Worm (Caenorhabditis elegans) whole organism, late embryonic: ENCODE data around the gene chup-1.

Experiments
- C08G9.2 ChIP-seq: sonication (generic microtip); optimal IDR thresholded peaks from 2 replicates; lab custom pipeline; 2016; ENCODE audit warnings: mild to moderate bottlenecking, missing genetic modification characterization, moderate library complexity, missing compliant biosample characterization
- K02D7.2 ChIP-seq: sonication (generic microtip); optimal IDR thresholded peaks from 2 replicates; lab custom pipeline; 2017; ENCODE audit warnings: mild to moderate bottlenecking, missing genetic modification characterization, missing compliant biosample characterization
- K09A11.1 ChIP-seq: sonication (generic microtip); optimal IDR thresholded peaks from 2 replicates; lab custom pipeline; 2017; ENCODE audit warnings: antibody characterized with exemption, mild to moderate bottlenecking, missing genetic modification characterization, missing compliant biosample characterization; ENCODE audit not compliant: insufficient read depth
- ahr-1 ChIP-seq: sonication (generic microtip); optimal IDR thresholded peaks from 2 replicates; lab custom pipeline; 2016; ENCODE audit warnings: missing genetic modification characterization, missing compliant biosample characterization
- ama-1 ChIP-seq: fragments of 150-350 bp; optimal IDR thresholded peaks from 2 replicates; lab custom pipeline; 2014
- ceh-14 ChIP-seq: sonication (generic microtip); optimal IDR thresholded peaks from 2 replicates; lab custom pipeline; 2016; ENCODE audit warnings: missing genotype, missing genetic modification characterization, missing compliant biosample characterization
- ceh-18 ChIP-seq: sonication (generic microtip); optimal IDR thresholded peaks from 2 replicates; lab custom pipeline; 2016; ENCODE audit warnings: missing genetic modification characterization, missing compliant biosample characterization
- ceh-19 ChIP-seq: fragments of 200-800 bp; sonication (Bioruptor generic); optimal IDR thresholded peaks from 2 replicates; lab custom pipeline; 2018; ENCODE audit warnings: mild to moderate bottlenecking, missing genetic modification characterization, missing compliant biosample characterization
- ceh-2 ChIP-seq: sonication (generic microtip); optimal IDR thresholded peaks from 2 replicates; lab custom pipeline; 2016; ENCODE audit warnings: missing genotype, missing genetic modification characterization, missing compliant biosample characterization
- ceh-24 ChIP-seq: sonication (generic microtip); optimal IDR thresholded peaks from 2 replicates; lab custom pipeline; 2016; ENCODE audit warnings: mild to moderate bottlenecking, missing genetic modification characterization, missing compliant biosample characterization
- ceh-34 ChIP-seq: sonication (generic microtip); optimal IDR thresholded peaks from 2 replicates; lab custom pipeline; 2016; ENCODE audit warnings: mild to moderate bottlenecking, missing genetic modification characterization, missing compliant biosample characterization
- ceh-48 ChIP-seq: sonication (generic microtip); optimal IDR thresholded peaks from 2 replicates; lab custom pipeline; 2016; ENCODE audit warnings: missing genetic modification characterization, inconsistent platforms, missing compliant biosample characterization
- che-1 ChIP-seq: sonication (generic microtip); optimal IDR thresholded peaks from 2 replicates; lab custom pipeline; 2016; ENCODE audit warnings: mild to moderate bottlenecking, missing genetic modification characterization, missing compliant biosample characterization
- dve-1 ChIP-seq: sonication (generic microtip); optimal IDR thresholded peaks from 2 replicates; lab custom pipeline; 2017; ENCODE audit warnings: antibody characterized with exemption, mild to moderate bottlenecking, missing genetic modification characterization, missing compliant biosample characterization
- elt-4 ChIP-seq: sonication (generic microtip); optimal IDR thresholded peaks from 2 replicates; lab custom pipeline; 2016; ENCODE audit warnings: missing genetic modification characterization, missing compliant biosample characterization
- ets-4 ChIP-seq: sonication (generic microtip); optimal IDR thresholded peaks from 2 replicates; lab custom pipeline; 2016; ENCODE audit warnings: missing genetic modification characterization, missing compliant biosample characterization
- eyg-1 ChIP-seq: sonication (generic microtip); optimal IDR thresholded peaks from 2 replicates; lab custom pipeline; 2016; ENCODE audit warnings: missing genotype, missing genetic modification characterization, missing compliant biosample characterization
- fax-1 ChIP-seq: sonication (generic microtip); optimal IDR thresholded peaks from 2 replicates; lab custom pipeline; 2016; ENCODE audit warnings: missing genotype, missing genetic modification characterization, missing compliant biosample characterization
- fkh-10 ChIP-seq: fragments of 150-350 bp; optimal IDR thresholded peaks from 2 replicates; lab custom pipeline; 2014; ENCODE audit warnings: missing biosample characterization, missing genetic modification reagents, missing genetic modification characterization
- fkh-6 ChIP-seq: sonication (generic microtip); optimal IDR thresholded peaks from 2 replicates; lab custom pipeline; 2016; ENCODE audit warnings: missing genetic modification characterization, missing compliant biosample characterization
- hlh-15 ChIP-seq: sonication (generic microtip); optimal IDR thresholded peaks from 2 replicates; lab custom pipeline; 2016; ENCODE audit warnings: missing genetic modification characterization, missing compliant biosample characterization
- lim-6 ChIP-seq: sonication (generic microtip); optimal IDR thresholded peaks from 2 replicates; lab custom pipeline; 2016; ENCODE audit warnings: missing genetic modification characterization, missing compliant biosample characterization
- madf-2 ChIP-seq: sonication (generic microtip); optimal IDR thresholded peaks from 2 replicates; lab custom pipeline; 2017; ENCODE audit warnings: missing genetic modification characterization, missing compliant biosample characterization
- mec-3 ChIP-seq: sonication (generic microtip); optimal IDR thresholded peaks from 2 replicates; lab custom pipeline; 2016; ENCODE audit warnings: borderline replicate concordance, missing genetic modification characterization, missing compliant biosample characterization
- nfya-1 ChIP-seq: sonication (generic microtip); optimal IDR thresholded peaks from 2 replicates; lab custom pipeline; 2017; ENCODE audit warnings: missing genetic modification characterization, mild to moderate bottlenecking, missing compliant biosample characterization, antibody characterized with exemption, moderate library complexity
- pha-2 ChIP-seq: sonication (generic microtip); optimal IDR thresholded peaks from 2 replicates; lab custom pipeline; 2017; ENCODE audit warnings: mild to moderate bottlenecking, missing genetic modification characterization, missing compliant biosample characterization
- pha-4 ChIP-seq: fragments of 150-350 bp; optimal IDR thresholded peaks from 2 replicates; lab custom pipeline; 2018; ENCODE audit warnings: missing biosample characterization, missing genetic modification reagents, missing genetic modification characterization
- ref-2 ChIP-seq: sonication (generic microtip); optimal IDR thresholded peaks from 2 replicates; lab custom pipeline; 2016; ENCODE audit warnings: missing genetic modification characterization, missing compliant biosample characterization
- rnt-1 ChIP-seq: sonication (generic microtip); optimal IDR thresholded peaks from 2 replicates; lab custom pipeline; 2016; ENCODE audit warnings: missing genetic modification characterization, missing compliant biosample characterization
- sdc-2 ChIP-seq: sonication (generic microtip); optimal IDR thresholded peaks from 2 replicates; lab custom pipeline; 2016; ENCODE audit warnings: missing genotype, missing genetic modification characterization, missing compliant biosample characterization
- sox-4 ChIP-seq: sonication (generic microtip); optimal IDR thresholded peaks from 2 replicates; lab custom pipeline; 2017; ENCODE audit warnings: mild to moderate bottlenecking, missing genetic modification characterization, inconsistent platforms, missing compliant biosample characterization
- syd-9 ChIP-seq: sonication (generic microtip); optimal IDR thresholded peaks from 2 replicates; lab custom pipeline; 2016; ENCODE audit warnings: mild to moderate bottlenecking, missing genetic modification characterization, moderate library complexity, missing compliant biosample characterization
- tbx-2 ChIP-seq: sonication (generic microtip); optimal IDR thresholded peaks from 2 replicates; lab custom pipeline; 2016; ENCODE audit warnings: missing genetic modification characterization, missing compliant biosample characterization
- unc-42 ChIP-seq: sonication (generic microtip); optimal IDR thresholded peaks from 2 replicates; lab custom pipeline; 2016; ENCODE audit warnings: missing genotype, missing genetic modification characterization, missing compliant biosample characterization
- unc-55 ChIP-seq: sonication (generic microtip); optimal IDR thresholded peaks from 2 replicates; lab custom pipeline; 2017; ENCODE audit warnings: missing biosample characterization, missing genetic modification reagents, missing genetic modification characterization
- ztf-16 ChIP-seq: sonication (generic microtip); optimal IDR thresholded peaks from 2 replicates; lab custom pipeline; 2017; ENCODE audit warnings: missing genetic modification characterization, missing compliant biosample characterization

chup-1 gene

ce11 chrX:8761060-8761459, 30.9 kb upstream of the chup-1 start:
- no peak for TF ChIP-seq che-1 (tag; lab: Kevin White, UChicago)
- no peak for TF ChIP-seq eyg-1 (tag; lab: Kevin White, UChicago)
- no peak for TF ChIP-seq sdc-2 (tag; lab: Kevin White, UChicago)
- TF ChIP-seq mec-3: no peak
- no peak for TF ChIP-seq hlh-15 (tag; lab: Kevin White, UChicago)
- no peak for TF ChIP-seq K02D7.2 (tag; lab: Kevin White, UChicago)
- TF ChIP-seq tbx-2 (tag; lab: Kevin White, UChicago): no peak
- no peak for TF ChIP-seq fkh-10 (GFP tag; lab: Kevin White, UChicago)
- TF ChIP-seq ama-1 (lab: Kevin White, UChicago): no peak
- TF ChIP-seq ceh-19 (GFP tag; lab: Kevin White, UChicago): no peak
- TF ChIP-seq unc-55 (GFP tag; lab: Kevin White, UChicago): no peak
- TF ChIP-seq ceh-2 (tag; lab: Kevin White, UChicago): no peak
- TF ChIP-seq fkh-6 (tag; lab: Kevin White, UChicago): no peak
- TF ChIP-seq fax-1: no peak
- no peak for TF ChIP-seq elt-4 (tag; lab: Kevin White, UChicago)
- TF ChIP-seq ceh-14 (tag; lab: Kevin White, UChicago): no peak
- no peak for TF ChIP-seq unc-42 (tag; lab: Kevin White, UChicago)
- TF ChIP-seq ahr-1 (tag; lab: Kevin White, UChicago): no peak

- no peak for TF ChIP-seq lim-6 (tag; lab: Kevin White, UChicago)
Observed at ce11 chrX:8761497-8761896, 30.5 kb upstream of the chup-1 start, which contains the start of gene M02D8.5. M02D8.5 (minus strand) TSS chrX:8761597.

- no peak for TF ChIP-seq syd-9 (tag; lab: Kevin White, UChicago)
- no peak for TF ChIP-seq ets-4
- TF ChIP-seq K09A11.1: no peak
- peak; percentile 8 for TF ChIP-seq rnt-1 (tag; lab: Kevin White, UChicago)
- peak; percentile 58 for TF ChIP-seq ceh-18 (tag; lab: Kevin White, UChicago)
- TF ChIP-seq ceh-24: no peak
- peak; percentile 9 for TF ChIP-seq unc-55 (GFP tag; lab: Kevin White, UChicago)
- no peak for TF ChIP-seq elt-4 (tag; lab: Kevin White, UChicago)
- TF ChIP-seq ref-2 (tag; lab: Kevin White, UChicago): no peak
Observed at ce11 chrX:8762927-8763326, 29.0 kb upstream of the chup-1 start.

- no peak for TF ChIP-seq pha-2
- no peak for TF ChIP-seq ref-2 (tag; lab: Kevin White, UChicago)
- no peak for TF ChIP-seq fkh-10 (GFP tag; lab: Kevin White, UChicago)
Observed at ce11 chrX:8763607-8764006, 28.4 kb upstream of the chup-1 start, which contains the start of gene zig-12. zig-12 (plus strand) TSS chrX:8763907.

- TF ChIP-seq ceh-18 (tag; lab: Kevin White, UChicago) (no peak), pha-4 (tag; lab: Kevin White, UChicago) (no peak), ztf-16 (tag; lab: Kevin White, UChicago) (no peak), ets-4 (no peak), sox-4 (no peak), ceh-34 (no peak), madf-2 (tag; lab: Kevin White, UChicago) (no peak), nfya-1 (tag; lab: Kevin White, UChicago) (no peak), ceh-48 (tag; lab: Kevin White, UChicago) (no peak), C08G9.2 (no peak), dve-1 (tag; lab: Kevin White, UChicago) (no peak), che-1 (tag; lab: Kevin White, UChicago) (no peak), hlh-15 (tag; lab: Kevin White, UChicago) (no peak)
Observed at ce11 chrX:8764044-8764443, 27.9 kb upstream of the chup-1 start.
